Fruit fly (Drosophila melanogaster) whole organism, embryonic: Measurements from ENCODE around the gene grnd.

Source experiments
- Atf3 ChIP-seq: fragments of 200-800 bp; sonication (Bioruptor generic); optimal IDR thresholded peaks from 3 replicates; lab custom pipeline; 2016; ENCODE audit warnings: missing biosample characterization, missing genetic modification characterization
- C15 ChIP-seq: fragments of 200-800 bp; sonication (Bioruptor generic); IDR thresholded peaks from 3 replicates; pipeline ENCODE4 v1.3.6; 2022; ENCODE audit warnings: missing biosample characterization, missing genetic modification characterization
- CG10543 ChIP-seq: fragments of 200-800 bp; sonication (Bioruptor generic); optimal IDR thresholded peaks from 3 replicates; lab custom pipeline; 2017; ENCODE audit warnings: missing biosample characterization, mild to moderate bottlenecking, missing genetic modification characterization, moderate library complexity
- CG11093 ChIP-seq: fragments of 200-800 bp; sonication (Bioruptor generic); IDR thresholded peaks from 3 replicates; pipeline ENCODE4 v1.3.6; 2022; ENCODE audit warnings: missing biosample characterization, missing genetic modification characterization
- CG11398 ChIP-seq: fragments of 200-800 bp; sonication (Bioruptor generic); optimal IDR thresholded peaks from 2 replicates; lab custom pipeline; 2016; ENCODE audit warnings: missing biosample characterization, missing genetic modification characterization
- CG1233 ChIP-seq: fragments of 200-800 bp; sonication (Bioruptor generic); optimal IDR thresholded peaks from 4 replicates; lab custom pipeline; 2018; ENCODE audit warnings: missing biosample characterization, mild to moderate bottlenecking, missing genetic modification characterization
- CG13624 ChIP-seq: fragments of 200-800 bp; sonication (Bioruptor generic); optimal IDR thresholded peaks from 2 replicates; lab custom pipeline; 2016; ENCODE audit warnings: missing biosample characterization, missing genetic modification characterization
- CG14014 ChIP-seq: fragments of 200-800 bp; sonication (Bioruptor generic); IDR thresholded peaks from 2 replicates; pipeline ENCODE4 v1.3.6; 2022; ENCODE audit warnings: missing biosample characterization, missing genetic modification characterization
- CG14441 ChIP-seq: fragments of 200-800 bp; sonication (Bioruptor generic); IDR thresholded peaks from 2 replicates; pipeline ENCODE4 v1.3.6; 2022; ENCODE audit warnings: missing biosample characterization, missing genetic modification characterization
- CG14710 ChIP-seq: fragments of 200-800 bp; sonication (Bioruptor generic); optimal IDR thresholded peaks from 3 replicates; lab custom pipeline; 2019; ENCODE audit warnings: missing biosample characterization, mild to moderate bottlenecking, missing genetic modification characterization, moderate library complexity
- CG15514 ChIP-seq: fragments of 200-800 bp; sonication (Bioruptor generic); optimal IDR thresholded peaks from 3 replicates; lab custom pipeline; 2017; ENCODE audit warnings: missing biosample characterization, missing genetic modification characterization, mild to moderate bottlenecking, moderate library complexity, missing genetic modification reagents
- CG16813 ChIP-seq: fragments of 200-800 bp; sonication (Bioruptor generic); IDR thresholded peaks from 3 replicates; pipeline ENCODE4 v1.3.6; 2022; ENCODE audit warnings: missing biosample characterization, missing genetic modification characterization; ENCODE audit not compliant: partially characterized antibody
- CG17385 ChIP-seq: fragments of 200-800 bp; sonication (Bioruptor generic); optimal IDR thresholded peaks from 3 replicates; lab custom pipeline; 2018; ENCODE audit warnings: missing biosample characterization, mild to moderate bottlenecking, missing genetic modification characterization
- CG2875 ChIP-seq: fragments of 200-800 bp; sonication (Bioruptor generic); optimal IDR thresholded peaks from 2 replicates; lab custom pipeline; 2017; ENCODE audit warnings: missing biosample characterization, mild to moderate bottlenecking, missing genetic modification characterization, missing genetic modification reagents
- CG2889 ChIP-seq: fragments of 200-800 bp; sonication (Bioruptor generic); IDR thresholded peaks from 3 replicates; pipeline ENCODE4 v1.3.6; 2022; ENCODE audit warnings: missing biosample characterization, missing genetic modification characterization
- CG34224 ChIP-seq: fragments of 200-800 bp; sonication (Bioruptor generic); IDR thresholded peaks from 3 replicates; pipeline ENCODE4 v1.3.6; 2022; ENCODE audit warnings: missing biosample characterization, missing genetic modification characterization; ENCODE audit not compliant: partially characterized antibody
- CG4328 ChIP-seq: fragments of 200-800 bp; sonication (Bioruptor generic); optimal IDR thresholded peaks from 3 replicates; lab custom pipeline; 2017; ENCODE audit warnings: missing biosample characterization, missing genetic modification reagents, missing genetic modification characterization
- CG4360 ChIP-seq: fragments of 200-800 bp; sonication (Bioruptor generic); IDR thresholded peaks from 2 replicates; pipeline ENCODE4 v1.3.6; 2022; ENCODE audit warnings: missing biosample characterization, missing genetic modification characterization
- CG4617 ChIP-seq: fragments of 200-800 bp; sonication (Bioruptor generic); optimal IDR thresholded peaks from 3 replicates; lab custom pipeline; 2016; ENCODE audit warnings: missing biosample characterization, missing genetic modification characterization, borderline replicate concordance
- CG4707 ChIP-seq: fragments of 200-800 bp; sonication (Bioruptor generic); optimal IDR thresholded peaks from 2 replicates; lab custom pipeline; 2018; ENCODE audit warnings: missing biosample characterization, mild to moderate bottlenecking, missing genetic modification characterization, moderate library complexity
- CG5953 ChIP-seq: fragments of 200-800 bp; sonication (Bioruptor generic); IDR thresholded peaks from 2 replicates; pipeline ENCODE4 v1.3.6; 2022; ENCODE audit warnings: missing biosample characterization, missing genetic modification characterization
- CG7786 ChIP-seq: fragments of 200-800 bp; sonication (Bioruptor generic); optimal IDR thresholded peaks from 2 replicates; lab custom pipeline; 2016; ENCODE audit warnings: missing biosample characterization, missing genetic modification characterization
- CG8290 ChIP-seq, 3 experiments: fragments of 200-800 bp; sonication (Bioruptor generic); optimal IDR thresholded peaks; 2 replicates each; lab custom pipeline; 2016 to 2019; ENCODE audit warnings: missing biosample characterization in 3 of 3, missing genetic modification characterization in 3 of 3, mild to moderate bottlenecking in 2 of 3, moderate library complexity in 1 of 3
- D19A ChIP-seq: fragments of 200-800 bp; optimal IDR thresholded peaks from 3 replicates; lab custom pipeline; 2019; ENCODE audit warnings: missing biosample characterization, mild to moderate bottlenecking, missing genetic modification characterization, moderate library complexity
- Deaf1 ChIP-seq: fragments of 200-800 bp; optimal IDR thresholded peaks from 3 replicates; lab custom pipeline; 2019; ENCODE audit warnings: missing biosample characterization, mild to moderate bottlenecking, missing genetic modification characterization, moderate library complexity
- Drgx ChIP-seq: fragments of 200-800 bp; sonication (Bioruptor generic); IDR thresholded peaks from 2 replicates; pipeline ENCODE4 v1.3.6; 2022; ENCODE audit warnings: missing biosample characterization, missing genetic modification characterization
- Ets65A ChIP-seq: fragments of 200-800 bp; sonication (Bioruptor generic); peaks from one replicate; lab custom pipeline; 2016; ENCODE audit warnings: missing biosample characterization, missing genetic modification characterization
- Fer2 ChIP-seq: fragments of 200-800 bp; sonication (Bioruptor generic); optimal IDR thresholded peaks from 2 replicates; lab custom pipeline; 2018; ENCODE audit warnings: missing biosample characterization, mild to moderate bottlenecking, missing genetic modification characterization, moderate library complexity
- Hr78 ChIP-seq, 2 experiments: fragments of 200-800 bp in 1 of 2; fragments of >200 bp in 1 of 2; sonication (Bioruptor generic) in 1 of 2; optimal IDR thresholded peaks; 2 replicates each; lab custom pipeline; 2017 to 2019; ENCODE audit warnings: missing biosample characterization in 2 of 2, missing genetic modification characterization in 2 of 2, mild to moderate bottlenecking in 1 of 2, moderate library complexity in 1 of 2
- Six4 ChIP-seq: fragments of 200-800 bp; sonication (Bioruptor generic); optimal IDR thresholded peaks from 2 replicates; lab custom pipeline; 2016; ENCODE audit warnings: missing biosample characterization, missing genetic modification characterization
- Trl ChIP-seq, 3 experiments: fragments of >200 bp in 2 of 3; fragments of 200-800 bp in 1 of 3; sonication (Bioruptor generic) in 1 of 3; optimal IDR thresholded peaks; 2 replicates in 1 of 3; 3 replicates in 2 of 3; lab custom pipeline; 2016 to 2017; ENCODE audit warnings: missing biosample characterization in 1 of 3, missing genetic modification characterization in 1 of 3
- ab ChIP-seq: fragments of 200-800 bp; sonication (Bioruptor generic); optimal IDR thresholded peaks from 2 replicates; lab custom pipeline; 2016; ENCODE audit warnings: missing biosample characterization, missing genetic modification characterization
- ato ChIP-seq: fragments of 200-800 bp; sonication (Bioruptor generic); IDR thresholded peaks from 2 replicates; pipeline ENCODE4 v1.3.6; 2022; ENCODE audit warnings: missing biosample characterization, missing genetic modification characterization; ENCODE audit not compliant: partially characterized antibody
- bab2 ChIP-seq: fragments of 200-800 bp; sonication (Bioruptor generic); optimal IDR thresholded peaks from 2 replicates; lab custom pipeline; 2016; ENCODE audit warnings: missing biosample characterization, missing genetic modification characterization
- bsh ChIP-seq, 2 experiments: fragments of 200-800 bp; sonication (Bioruptor generic); optimal IDR thresholded peaks; 2 replicates each; lab custom pipeline; 2017 to 2018; ENCODE audit warnings: mild to moderate bottlenecking in 2 of 2, missing biosample characterization in 2 of 2, missing genetic modification characterization in 2 of 2, moderate library complexity in 1 of 2
- cg ChIP-seq: fragments of 200-800 bp; sonication (Bioruptor generic); optimal IDR thresholded peaks from 3 replicates; lab custom pipeline; 2019; ENCODE audit warnings: missing biosample characterization, mild to moderate bottlenecking, missing genetic modification characterization, moderate library complexity
- corto ChIP-seq: fragments of 200-800 bp; sonication (Bioruptor generic); optimal IDR thresholded peaks from 2 replicates; lab custom pipeline; 2016; ENCODE audit warnings: missing biosample characterization, mild to moderate bottlenecking, missing genetic modification characterization, moderate library complexity
- crp ChIP-seq, 2 experiments: fragments of 200-800 bp; sonication (Bioruptor generic); optimal IDR thresholded peaks; 2 replicates in 1 of 2; 3 replicates in 1 of 2; lab custom pipeline; 2017; ENCODE audit warnings: missing biosample characterization in 2 of 2, missing genetic modification characterization in 2 of 2, mild to moderate bottlenecking in 1 of 2, moderate library complexity in 1 of 2
- dmrt99B ChIP-seq: fragments of 200-800 bp; sonication (Bioruptor generic); optimal IDR thresholded peaks from 2 replicates; lab custom pipeline; 2018; ENCODE audit warnings: missing biosample characterization, mild to moderate bottlenecking, missing genetic modification characterization, moderate library complexity
- dpn ChIP-seq, 2 experiments: fragments of 200-800 bp; sonication (Bioruptor generic); optimal IDR thresholded peaks; 3 replicates each; lab custom pipeline; 2016; ENCODE audit warnings: missing biosample characterization in 2 of 2, missing genetic modification characterization in 2 of 2
- her ChIP-seq: fragments of 200-800 bp; sonication (Bioruptor generic); optimal IDR thresholded peaks from 2 replicates; lab custom pipeline; 2016; ENCODE audit warnings: missing biosample characterization, missing genetic modification characterization
- lbe ChIP-seq: fragments of 200-800 bp; sonication (Bioruptor generic); optimal IDR thresholded peaks from 2 replicates; lab custom pipeline; 2016; ENCODE audit warnings: missing biosample characterization, mild to moderate bottlenecking, missing genetic modification characterization
- mirr ChIP-seq: fragments of 200-800 bp; sonication (Bioruptor generic); optimal IDR thresholded peaks from 3 replicates; lab custom pipeline; 2018; ENCODE audit warnings: missing biosample characterization, mild to moderate bottlenecking, missing genetic modification characterization
- nau ChIP-seq: fragments of 200-800 bp; sonication (Bioruptor generic); optimal IDR thresholded peaks from 3 replicates; lab custom pipeline; 2017; ENCODE audit warnings: missing biosample characterization, mild to moderate bottlenecking, missing genetic modification characterization, missing genetic modification reagents
- nom ChIP-seq: fragments of 200-800 bp; sonication (Bioruptor generic); optimal IDR thresholded peaks from 2 replicates; lab custom pipeline; 2017; ENCODE audit warnings: missing biosample characterization, missing genetic modification characterization, mild to moderate bottlenecking, moderate library complexity, missing genetic modification reagents
- org-1 ChIP-seq: fragments of 200-800 bp; sonication (Bioruptor generic); optimal IDR thresholded peaks from 2 replicates; lab custom pipeline; 2017; ENCODE audit warnings: missing biosample characterization, missing genetic modification characterization
- pros ChIP-seq: fragments of 200-800 bp; sonication (Bioruptor generic); optimal IDR thresholded peaks from 3 replicates; lab custom pipeline; 2019; ENCODE audit warnings: missing biosample characterization, mild to moderate bottlenecking, missing genetic modification characterization, moderate library complexity
- sens ChIP-seq: fragments of 200-800 bp; sonication (Bioruptor generic); peaks from one replicate; lab custom pipeline; 2016; ENCODE audit warnings: missing biosample characterization, missing genetic modification characterization

Gene grnd

DNA sequence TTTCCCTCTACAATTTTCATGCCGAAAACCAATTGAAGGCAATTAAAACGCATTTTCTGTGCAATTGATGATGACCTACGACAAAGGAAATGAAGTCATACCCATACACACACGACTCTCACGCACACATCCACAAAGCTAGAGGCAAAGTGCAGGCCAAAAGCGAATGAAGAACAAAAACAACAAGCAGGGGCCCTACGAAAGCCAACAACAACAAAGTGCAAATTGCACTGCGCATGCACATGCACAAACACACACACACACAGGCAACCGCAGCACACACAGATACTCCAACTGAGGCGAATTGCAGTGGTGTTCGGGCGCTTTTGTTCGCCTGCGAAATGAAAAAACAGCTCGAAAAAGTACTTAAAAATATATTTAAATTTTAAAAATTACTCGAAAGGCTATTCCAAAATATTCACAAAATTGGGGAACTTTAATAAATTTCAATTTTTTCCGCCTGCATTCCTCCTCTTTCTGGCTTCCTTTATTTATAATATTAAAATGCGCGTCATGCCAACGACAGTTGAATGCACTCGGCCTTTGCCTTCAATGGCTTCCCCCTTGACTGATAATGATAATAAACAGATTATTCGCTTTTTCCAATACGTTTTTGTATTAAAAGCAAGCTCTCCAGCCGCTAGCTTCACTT lies 28.2 kb upstream of the grnd start:
- TF ChIP-seq ato (GFP tag; lab: Robert Waterston, UW), result no peak
- TF ChIP-seq CG4707 (GFP tag; lab: Kevin White, UChicago), result no peak
- no peak for TF ChIP-seq CG4617
- TF ChIP-seq nom, result peak; percentile 84
- no peak for TF ChIP-seq dmrt99B
- peak; percentile 9 for TF ChIP-seq sens (GFP tag; lab: Kevin White, UChicago)
- TF ChIP-seq dpn (GFP tag; optimal IDR thresholded peaks at IDR 0.05; lab: Kevin White, UChicago), result no peak
- no peak for TF ChIP-seq CG2889
- TF ChIP-seq org-1 (GFP tag; lab: Kevin White, UChicago), result no peak
- no peak for TF ChIP-seq bab2
- TF ChIP-seq Trl (optimal IDR thresholded peaks at IDR 0.05; lab: Kevin White, UChicago), result no peak
- TF ChIP-seq Trl (GFP tag; optimal IDR thresholded peaks at IDR 0.05; lab: Kevin White, UChicago), result no peak
- TF ChIP-seq CG10543 (GFP tag; lab: Kevin White, UChicago), result no peak
- TF ChIP-seq Drgx (GFP tag; lab: Robert Waterston, UW), result peak; percentile 40; the same call in 1 of the 2 replicates
- TF ChIP-seq CG4360 (GFP tag; lab: Robert Waterston, UW), result peak; percentile 43; the same call in 1 of the 2 replicates
- no peak for TF ChIP-seq CG4328
- peak; percentile 31 for TF ChIP-seq cg
- no peak for TF ChIP-seq CG17385 (GFP tag; lab: Kevin White, UChicago)
- no peak for TF ChIP-seq CG34224
- TF ChIP-seq crp (GFP tag; optimal IDR thresholded peaks at IDR 0.05; lab: Kevin White, UChicago), result no peak
- peak; percentile 10 for TF ChIP-seq Ets65A (GFP tag; lab: Kevin White, UChicago)
- TF ChIP-seq C15 (GFP tag; lab: Robert Waterston, UW), result no peak
- no peak for TF ChIP-seq Hr78 (GFP tag; optimal IDR thresholded peaks at IDR 0.05; lab: Kevin White, UChicago)
- TF ChIP-seq Fer2 (tag; lab: Kevin White, UChicago), result no peak
- no peak for TF ChIP-seq CG7786 (GFP tag; lab: Kevin White, UChicago)
- TF ChIP-seq CG11093 (GFP tag; lab: Robert Waterston, UW), result no peak
- TF ChIP-seq ab (GFP tag; lab: Kevin White, UChicago), result no peak
- no peak for TF ChIP-seq Six4 (GFP tag; lab: Kevin White, UChicago)
- TF ChIP-seq CG14441, result no peak
- TF ChIP-seq lbe (GFP tag; lab: Kevin White, UChicago), result no peak
- 0 out of 3 replicates have a peak, but pooled peaks have one; percentile 20 for TF ChIP-seq CG16813 (GFP tag; lab: Robert Waterston, UW)
- no peak for TF ChIP-seq CG5953 (GFP tag; lab: Robert Waterston, UW)
- TF ChIP-seq CG1233 (GFP tag; lab: Kevin White, UChicago), result no peak
- TF ChIP-seq CG14014 (GFP tag; lab: Robert Waterston, UW), result no peak
- TF ChIP-seq bsh (GFP tag; optimal IDR thresholded peaks at IDR 0.05; lab: Kevin White, UChicago), result peak in 1 of 2 experiments; percentile 14
- no peak for TF ChIP-seq D19A (tag; lab: Kevin White, UChicago)
- TF ChIP-seq CG2875 (GFP tag; lab: Kevin White, UChicago), result no peak
- TF ChIP-seq pros (GFP tag; lab: Kevin White, UChicago), result no peak
- no peak for TF ChIP-seq her (GFP tag; lab: Kevin White, UChicago)
- no peak for TF ChIP-seq mirr (GFP tag; lab: Kevin White, UChicago)
- no peak for TF ChIP-seq CG13624 (GFP tag; lab: Kevin White, UChicago)
- no peak for TF ChIP-seq CG14710 (tag; lab: Kevin White, UChicago)
- no peak for TF ChIP-seq corto (GFP tag; lab: Kevin White, UChicago)
- TF ChIP-seq CG11398, result no peak
- TF ChIP-seq Deaf1 (tag; lab: Kevin White, UChicago), result no peak
- TF ChIP-seq CG8290 (GFP tag; optimal IDR thresholded peaks at IDR 0.05; lab: Kevin White, UChicago), result no peak
- no peak for TF ChIP-seq CG8290 (tag; optimal IDR thresholded peaks at IDR 0.05; lab: Kevin White, UChicago)
- no peak for TF ChIP-seq CG15514 (GFP tag; lab: Kevin White, UChicago)
- no peak for TF ChIP-seq nau (GFP tag; lab: Kevin White, UChicago)
- TF ChIP-seq Atf3 (GFP tag; lab: Kevin White, UChicago), result no peak
